Fruit fly (Drosophila melanogaster): Measurements from ENCODE around the gene Ggt-1.

Gene Ggt-1

dm6 chrX:18541915-18542314 lies 29.6 kb upstream of the Ggt-1 start:
- TF ChIP-seq CG12942 (GFP tag; optimal IDR thresholded peaks at IDR 0.05) (no peak), CG30020 (tag; optimal IDR thresholded peaks at IDR 0.05) (no peak), Meics (GFP tag; optimal IDR thresholded peaks at IDR 0.05) (no peak), exex (tag; optimal IDR thresholded peaks at IDR 0.05) (no peak), Bgb (GFP tag; IDR thresholded peaks at IDR 0.05; ENCODE audit: partially characterized antibody) (no peak), lab (GFP tag; optimal IDR thresholded peaks at IDR 0.05) (peak; percentile 19), CG9215 (GFP tag; IDR thresholded peaks at IDR 0.05) (no peak), CG13296 (GFP tag; optimal IDR thresholded peaks at IDR 0.05) (no peak), nerfin-2 (GFP tag; IDR thresholded peaks at IDR 0.05; ENCODE audit: partially characterized antibody) (no peak), CG1603 (tag; optimal IDR thresholded peaks at IDR 0.05) (peak; percentile 11), Hsf (GFP tag; optimal IDR thresholded peaks at IDR 0.05) (no peak), CG4424 (GFP tag; optimal IDR thresholded peaks at IDR 0.05) (peak; percentile 3), gsb (GFP tag; IDR thresholded peaks at IDR 0.05) (no peak), tgo (GFP tag; IDR thresholded peaks at IDR 0.05) (peak; percentile 16; the same call in 1 of the 3 replicates), phol (tag; optimal IDR thresholded peaks at IDR 0.05) (peak; percentile 47), Trl (optimal IDR thresholded peaks at IDR 0.05) (no peak), Trl (GFP tag; optimal IDR thresholded peaks at IDR 0.05) (no peak), CG32532 (GFP tag; IDR thresholded peaks at IDR 0.05) (no peak), salm (tag; optimal IDR thresholded peaks at IDR 0.05) (no peak), fd3F (GFP tag; optimal IDR thresholded peaks at IDR 0.05) (no peak), HLH3B (GFP tag; IDR thresholded peaks at IDR 0.05) (peak; percentile 9; the same call in 1 of the 2 replicates), CG12744 (GFP tag; optimal IDR thresholded peaks at IDR 0.05) (no peak), Dbx (GFP tag; IDR thresholded peaks at IDR 0.05) (no peak), Ssrp (tag; optimal IDR thresholded peaks at IDR 0.05) (peak; percentile 28), E2f2 (GFP tag; IDR thresholded peaks at IDR 0.05) (no peak), CG34422 (GFP tag; IDR thresholded peaks at IDR 0.05) (no peak), CG30431 (GFP tag; optimal IDR thresholded peaks at IDR 0.05) (no peak), Lhr (GFP tag; optimal IDR thresholded peaks at IDR 0.05) (no peak), sob (GFP tag; IDR thresholded peaks at IDR 0.05) (no peak), CG12299 (tag; optimal IDR thresholded peaks at IDR 0.05) (no peak), prd (optimal IDR thresholded peaks at IDR 0.05) (no peak), prd (GFP tag; IDR thresholded peaks at IDR 0.05) (peak; percentile 55; the same call in 2 of the 3 replicates), Mrtf (GFP tag; IDR thresholded peaks at IDR 0.05) (no peak), tin (GFP tag; optimal IDR thresholded peaks at IDR 0.05) (peak; percentile 25), Blimp-1 (GFP tag; optimal IDR thresholded peaks at IDR 0.05) (peak; percentile 47), CG15514 (GFP tag; optimal IDR thresholded peaks at IDR 0.05) (no peak), tio (GFP tag; optimal IDR thresholded peaks at IDR 0.05) (peak; percentile 18), CG12769 (tag; optimal IDR thresholded peaks at IDR 0.05) (no peak), CG14710 (tag; optimal IDR thresholded peaks at IDR 0.05) (peak; percentile 2), CG2678 (tag; optimal IDR thresholded peaks at IDR 0.05) (peak; percentile 37), Sox102F (GFP tag; optimal IDR thresholded peaks at IDR 0.05) (peak; percentile 51), tup (GFP tag; optimal IDR thresholded peaks at IDR 0.05) (no peak), CG8388 (GFP tag; optimal IDR thresholded peaks at IDR 0.05) (peak; percentile 10), CG12236 (GFP tag; optimal IDR thresholded peaks at IDR 0.05) (no peak), Ada2b (GFP tag; IDR thresholded peaks at IDR 0.05) (0 out of 2 replicates have a peak, but pooled peaks have one; percentile 7), Mes4 (GFP tag; optimal IDR thresholded peaks at IDR 0.05) (no peak), CG17612 (GFP tag; IDR thresholded peaks at IDR 0.05) (no peak), CG10321 (GFP tag; IDR thresholded peaks at IDR 0.05) (no peak), CG33557 (GFP tag; optimal IDR thresholded peaks at IDR 0.05) (no peak), CG18262 (tag; optimal IDR thresholded peaks at IDR 0.05) (peak; percentile 41), Oaz (GFP tag; IDR thresholded peaks at IDR 0.05) (no peak), Neu2 (GFP tag; optimal IDR thresholded peaks at IDR 0.05; ENCODE audit: borderline replicate concordance) (no peak)

Data from whole organism, embryonic.